Fruit fly (Drosophila melanogaster) whole organism, embryonic: Measurements from ENCODE around the gene CG6511.

ENCODE experiments used
- ATbp ChIP-seq: fragments of 200-800 bp; sonication (Bioruptor generic); optimal IDR thresholded peaks from 2 replicates; lab custom pipeline; 2017; ENCODE audit warnings: missing biosample characterization, mild to moderate bottlenecking, missing genetic modification characterization, missing genetic modification reagents
- Awh ChIP-seq: fragments of 200-800 bp; sonication (Bioruptor generic); IDR thresholded peaks from 2 replicates; pipeline ENCODE4, ENCODE4 v1.3.6; 2022; ENCODE audit warnings: missing biosample characterization, missing genetic modification characterization
- CG11695 ChIP-seq: fragments of 200-800 bp; sonication (Bioruptor generic); IDR thresholded peaks from 3 replicates; pipeline ENCODE4 v1.3.6; 2022; ENCODE audit warnings: missing biosample characterization, missing genetic modification characterization
- CG12769 ChIP-seq: fragments of 200-800 bp; sonication (Bioruptor generic); optimal IDR thresholded peaks from 2 replicates; lab custom pipeline; 2019; ENCODE audit warnings: missing biosample characterization, mild to moderate bottlenecking, missing genetic modification characterization, moderate library complexity
- CG13296 ChIP-seq: fragments of 200-800 bp; sonication (Bioruptor generic); optimal IDR thresholded peaks from 3 replicates; lab custom pipeline; 2018; ENCODE audit warnings: missing biosample characterization, mild to moderate bottlenecking, missing genetic modification characterization
- CG14050 ChIP-seq: fragments of 200-800 bp; sonication (Bioruptor generic); IDR thresholded peaks from 3 replicates; pipeline ENCODE4 v1.3.6; 2022; ENCODE audit warnings: missing biosample characterization, missing genetic modification characterization
- CG14667 ChIP-seq: fragments of 200-800 bp; sonication (Bioruptor generic); IDR thresholded peaks from 2 replicates; pipeline ENCODE4 v1.3.6; 2022; ENCODE audit warnings: missing biosample characterization, missing genetic modification characterization
- CG18262 ChIP-seq: fragments of 200-800 bp; optimal IDR thresholded peaks from 3 replicates; lab custom pipeline; 2019; ENCODE audit warnings: missing biosample characterization, mild to moderate bottlenecking, missing genetic modification characterization, moderate library complexity
- CG2712 ChIP-seq: fragments of 200-800 bp; optimal IDR thresholded peaks from 3 replicates; lab custom pipeline; 2019; ENCODE audit warnings: missing biosample characterization, mild to moderate bottlenecking, missing genetic modification characterization, moderate library complexity
- CG30403 ChIP-seq: fragments of 200-800 bp; sonication (Bioruptor generic); optimal IDR thresholded peaks from 3 replicates; lab custom pipeline; 2016; ENCODE audit warnings: missing biosample characterization, missing genetic modification characterization
- CG31441 ChIP-seq: fragments of 200-800 bp; sonication (Bioruptor generic); IDR thresholded peaks from 2 replicates; pipeline ENCODE4 v1.3.6; 2022; ENCODE audit warnings: missing biosample characterization, missing genetic modification characterization
- CG34422 ChIP-seq: fragments of 200-800 bp; sonication (Bioruptor generic); IDR thresholded peaks from 3 replicates; pipeline ENCODE4 v1.3.6; 2022; ENCODE audit warnings: missing biosample characterization, missing genetic modification characterization
- CG3838 ChIP-seq: fragments of 200-800 bp; sonication (Bioruptor generic); optimal IDR thresholded peaks from 3 replicates; lab custom pipeline; 2016; ENCODE audit warnings: missing biosample characterization, missing genetic modification characterization
- CG4404 ChIP-seq: fragments of 200-800 bp; sonication (Bioruptor generic); IDR thresholded peaks from 2 replicates; pipeline ENCODE4 v1.3.6; 2022; ENCODE audit warnings: missing biosample characterization, missing genetic modification characterization
- CG7928 ChIP-seq: fragments of 200-800 bp; sonication (Bioruptor generic); optimal IDR thresholded peaks from 2 replicates; lab custom pipeline; 2017; ENCODE audit warnings: missing biosample characterization, mild to moderate bottlenecking, missing genetic modification characterization
- CG8290 ChIP-seq, 3 experiments: fragments of 200-800 bp; sonication (Bioruptor generic); optimal IDR thresholded peaks; 2 replicates each; lab custom pipeline; 2016 to 2019; ENCODE audit warnings: missing biosample characterization in 3 of 3, missing genetic modification characterization in 3 of 3, mild to moderate bottlenecking in 2 of 3, moderate library complexity in 1 of 3
- CG9437 ChIP-seq: fragments of 200-800 bp; sonication (Bioruptor generic); optimal IDR thresholded peaks from 2 replicates; lab custom pipeline; 2018; ENCODE audit warnings: missing biosample characterization, mild to moderate bottlenecking, missing genetic modification characterization
- CG9797 ChIP-seq: fragments of 200-800 bp; sonication (Bioruptor generic); optimal IDR thresholded peaks from 3 replicates; lab custom pipeline; 2018; ENCODE audit warnings: missing biosample characterization, mild to moderate bottlenecking, missing genetic modification characterization
- Dbx ChIP-seq: fragments of 200-800 bp; sonication (Bioruptor generic); IDR thresholded peaks from 3 replicates; pipeline ENCODE4 v1.3.6; 2022; ENCODE audit warnings: missing biosample characterization, missing genetic modification characterization
- Deaf1 ChIP-seq: fragments of 200-800 bp; optimal IDR thresholded peaks from 3 replicates; lab custom pipeline; 2019; ENCODE audit warnings: missing biosample characterization, mild to moderate bottlenecking, missing genetic modification characterization, moderate library complexity
- Dip3 ChIP-seq: fragments of 200-800 bp; sonication (Bioruptor generic); optimal IDR thresholded peaks from 3 replicates; lab custom pipeline; 2016; ENCODE audit warnings: missing biosample characterization, missing genetic modification characterization
- HLH54F ChIP-seq: fragments of 200-800 bp; sonication (Bioruptor generic); optimal IDR thresholded peaks from 3 replicates; lab custom pipeline; 2016; ENCODE audit warnings: missing biosample characterization, missing genetic modification characterization
- Hmr ChIP-seq: fragments of 200-800 bp; sonication (Bioruptor generic); optimal IDR thresholded peaks from 3 replicates; lab custom pipeline; 2017; ENCODE audit warnings: mild to moderate bottlenecking, missing biosample characterization, missing genetic modification reagents, missing genetic modification characterization
- Hr51 ChIP-seq, 2 experiments: fragments of 200-800 bp; sonication (Bioruptor generic); optimal IDR thresholded peaks; 2 replicates in 1 of 2; 3 replicates in 1 of 2; lab custom pipeline; 2016 to 2018; ENCODE audit warnings: missing biosample characterization in 2 of 2, missing genetic modification characterization in 2 of 2, mild to moderate bottlenecking in 1 of 2, moderate library complexity in 1 of 2
- Lhr ChIP-seq: fragments of 200-800 bp; sonication (Bioruptor generic); optimal IDR thresholded peaks from 3 replicates; lab custom pipeline; 2017; ENCODE audit warnings: mild to moderate bottlenecking, missing biosample characterization, missing genetic modification reagents, missing genetic modification characterization
- Med ChIP-seq: fragments of 200-800 bp; sonication (Bioruptor generic); peaks from one replicate; lab custom pipeline; 2016; ENCODE audit warnings: missing biosample characterization, missing genetic modification characterization, mild to moderate bottlenecking, inconsistent platforms, moderate library complexity
- NFAT ChIP-seq: fragments of 200-800 bp; sonication (Bioruptor generic); IDR thresholded peaks from 2 replicates; pipeline ENCODE4 v1.3.6; 2022; ENCODE audit warnings: missing biosample characterization, missing genetic modification characterization
- NK7.1 ChIP-seq: fragments of 200-800 bp; sonication (Bioruptor generic); optimal IDR thresholded peaks from 3 replicates; lab custom pipeline; 2016; ENCODE audit warnings: missing biosample characterization, missing genetic modification characterization
- Pdp1 ChIP-seq, 2 experiments: fragments of 200-800 bp; sonication (Bioruptor generic); optimal IDR thresholded peaks; 3 replicates each; lab custom pipeline; 2016; ENCODE audit warnings: missing biosample characterization in 2 of 2, missing genetic modification characterization in 2 of 2, mild to moderate bottlenecking in 1 of 2, moderate library complexity in 1 of 2
- Sox102F ChIP-seq: fragments of 200-800 bp; sonication (Bioruptor generic); optimal IDR thresholded peaks from 2 replicates; lab custom pipeline; 2018; ENCODE audit warnings: missing biosample characterization, mild to moderate bottlenecking, missing genetic modification characterization, moderate library complexity
- Ssrp ChIP-seq: fragments of 200-800 bp; sonication (Bioruptor generic); optimal IDR thresholded peaks from 2 replicates; lab custom pipeline; 2018; ENCODE audit warnings: missing biosample characterization, mild to moderate bottlenecking, missing genetic modification characterization, moderate library complexity
- Taf1 ChIP-seq: fragments of 200-800 bp; sonication (Bioruptor generic); IDR thresholded peaks from 2 replicates; pipeline ENCODE4 v1.3.6; 2022; ENCODE audit warnings: missing biosample characterization, missing genetic modification characterization
- ase ChIP-seq: fragments of 200-800 bp; sonication (Bioruptor generic); IDR thresholded peaks from 3 replicates; pipeline ENCODE4 v1.3.6; 2022; ENCODE audit warnings: missing biosample characterization, missing genetic modification characterization
- btn ChIP-seq: fragments of 200-800 bp; sonication (Bioruptor generic); optimal IDR thresholded peaks from 2 replicates; lab custom pipeline; 2016; ENCODE audit warnings: missing biosample characterization, missing genetic modification characterization
- cato ChIP-seq: fragments of 200-800 bp; sonication (Bioruptor generic); optimal IDR thresholded peaks from 2 replicates; lab custom pipeline; 2016; ENCODE audit warnings: missing biosample characterization, missing genetic modification characterization, borderline replicate concordance
- ci ChIP-seq: fragments of 200-800 bp; sonication (Bioruptor generic); IDR thresholded peaks from 3 replicates; pipeline ENCODE4 v1.3.6; 2022; ENCODE audit warnings: missing biosample characterization, missing genetic modification characterization
- dm ChIP-seq: fragments of 200-800 bp; sonication (Bioruptor generic); optimal IDR thresholded peaks from 3 replicates; lab custom pipeline; 2016; ENCODE audit warnings: missing biosample characterization, missing genetic modification characterization
- exex ChIP-seq: fragments of 200-800 bp; sonication (Bioruptor generic); optimal IDR thresholded peaks from 4 replicates; lab custom pipeline; 2018; ENCODE audit warnings: missing biosample characterization, mild to moderate bottlenecking, missing genetic modification characterization, moderate library complexity
- fd102C ChIP-seq: fragments of 200-800 bp; sonication (Bioruptor generic); optimal IDR thresholded peaks from 2 replicates; lab custom pipeline; 2018; ENCODE audit warnings: missing biosample characterization, mild to moderate bottlenecking, missing genetic modification characterization, moderate library complexity
- fd96Cb ChIP-seq: fragments of 200-800 bp; sonication (Bioruptor generic); optimal IDR thresholded peaks from 2 replicates; lab custom pipeline; 2018; ENCODE audit warnings: missing biosample characterization, mild to moderate bottlenecking, missing genetic modification characterization, moderate library complexity
- grn ChIP-seq: fragments of 200-800 bp; sonication (Bioruptor generic); optimal IDR thresholded peaks from 3 replicates; lab custom pipeline; 2017; ENCODE audit warnings: missing biosample characterization, missing genetic modification characterization
- gsb ChIP-seq: fragments of 200-800 bp; sonication (Bioruptor generic); IDR thresholded peaks from 2 replicates; pipeline ENCODE4 v1.3.6; 2022; ENCODE audit warnings: missing biosample characterization, missing genetic modification characterization
- hkb ChIP-seq, 2 experiments: fragments of 200-800 bp in 1 of 2; fragments of >200 bp in 1 of 2; sonication (Bioruptor generic) in 1 of 2; IDR thresholded peaks in 1 of 2; optimal IDR thresholded peaks in 1 of 2; 2 replicates each; pipeline versions ENCODE4 v1.3.6 to Lab custom; 2017 to 2022; ENCODE audit warnings: missing biosample characterization in 1 of 2, missing genetic modification characterization in 1 of 2
- lbe ChIP-seq: fragments of 200-800 bp; sonication (Bioruptor generic); optimal IDR thresholded peaks from 2 replicates; lab custom pipeline; 2016; ENCODE audit warnings: missing biosample characterization, mild to moderate bottlenecking, missing genetic modification characterization
- sob ChIP-seq: fragments of 200-800 bp; sonication (Bioruptor generic); IDR thresholded peaks from 2 replicates; pipeline ENCODE4 v1.3.6; 2022; ENCODE audit warnings: missing biosample characterization, missing genetic modification characterization
- zen ChIP-seq: fragments of 200-800 bp; sonication (Bioruptor generic); optimal IDR thresholded peaks from 3 replicates; lab custom pipeline; 2018; ENCODE audit warnings: missing biosample characterization, mild to moderate bottlenecking, missing genetic modification characterization, moderate library complexity

Gene CG6511

DNA sequence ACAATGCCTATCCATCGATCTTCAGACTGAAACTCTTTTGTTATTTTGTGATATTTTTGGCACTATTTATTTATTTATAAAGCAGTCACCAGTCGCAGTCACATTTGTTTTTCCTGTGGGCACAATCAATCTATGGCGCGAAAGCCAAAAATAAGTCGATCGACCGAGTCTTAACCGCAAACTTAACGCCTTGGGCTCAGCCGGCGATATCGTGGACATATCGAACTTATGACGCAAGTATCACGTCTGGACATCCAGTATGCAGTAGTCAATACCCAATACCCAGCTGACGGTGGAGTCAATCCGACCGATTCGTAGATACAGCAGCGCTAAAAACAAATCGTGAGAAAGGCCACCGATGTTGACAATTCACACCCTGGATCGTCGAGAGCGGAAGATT, 30.5 kb upstream of the CG6511 start:
- TF ChIP-seq exex = no peak
- peak in 1 of 2 experiments; percentile 55 for TF ChIP-seq Pdp1 (GFP tag; optimal IDR thresholded peaks at IDR 0.05; lab: Kevin White, UChicago)
- 0 out of 3 replicates have a peak, but pooled peaks have one; percentile 22 for TF ChIP-seq Dbx (GFP tag; lab: Robert Waterston, UW)
- TF ChIP-seq CG12769 (tag; lab: Kevin White, UChicago) = peak; percentile 9
- TF ChIP-seq Deaf1 (tag; lab: Kevin White, UChicago) = no peak
- no peak for TF ChIP-seq Ssrp (tag; lab: Kevin White, UChicago)
- TF ChIP-seq Lhr = no peak
- 0 out of 2 replicates have a peak, but pooled peaks have one; percentile 16 for TF ChIP-seq NFAT
- 0 out of 2 replicates have a peak, but pooled peaks have one; percentile 15 for TF ChIP-seq sob (GFP tag; lab: Robert Waterston, UW)
- TF ChIP-seq zen (tag; lab: Kevin White, UChicago) = no peak
- peak; percentile 32 for TF ChIP-seq CG13296 (GFP tag; lab: Kevin White, UChicago)
- TF ChIP-seq fd96Cb (tag; lab: Kevin White, UChicago) = no peak
- no peak for TF ChIP-seq Hmr
- no peak for TF ChIP-seq hkb (optimal IDR thresholded peaks at IDR 0.05; lab: Kevin White, UChicago)
- no peak for TF ChIP-seq hkb (GFP tag; IDR thresholded peaks at IDR 0.05; lab: Robert Waterston, UW)
- TF ChIP-seq CG8290 (GFP tag; optimal IDR thresholded peaks at IDR 0.05; lab: Kevin White, UChicago) = no peak
- TF ChIP-seq CG8290 (tag; optimal IDR thresholded peaks at IDR 0.05; lab: Kevin White, UChicago) = peak in 1 of 2 experiments; percentile 23
- no peak for TF ChIP-seq ATbp (GFP tag; lab: Kevin White, UChicago)
- peak; percentile 79 for TF ChIP-seq Med (GFP tag; lab: Kevin White, UChicago)
- TF ChIP-seq gsb = peak; percentile 4; the same call in 1 of the 2 replicates
- TF ChIP-seq, all 482 proteins: peak for 9

DNA sequence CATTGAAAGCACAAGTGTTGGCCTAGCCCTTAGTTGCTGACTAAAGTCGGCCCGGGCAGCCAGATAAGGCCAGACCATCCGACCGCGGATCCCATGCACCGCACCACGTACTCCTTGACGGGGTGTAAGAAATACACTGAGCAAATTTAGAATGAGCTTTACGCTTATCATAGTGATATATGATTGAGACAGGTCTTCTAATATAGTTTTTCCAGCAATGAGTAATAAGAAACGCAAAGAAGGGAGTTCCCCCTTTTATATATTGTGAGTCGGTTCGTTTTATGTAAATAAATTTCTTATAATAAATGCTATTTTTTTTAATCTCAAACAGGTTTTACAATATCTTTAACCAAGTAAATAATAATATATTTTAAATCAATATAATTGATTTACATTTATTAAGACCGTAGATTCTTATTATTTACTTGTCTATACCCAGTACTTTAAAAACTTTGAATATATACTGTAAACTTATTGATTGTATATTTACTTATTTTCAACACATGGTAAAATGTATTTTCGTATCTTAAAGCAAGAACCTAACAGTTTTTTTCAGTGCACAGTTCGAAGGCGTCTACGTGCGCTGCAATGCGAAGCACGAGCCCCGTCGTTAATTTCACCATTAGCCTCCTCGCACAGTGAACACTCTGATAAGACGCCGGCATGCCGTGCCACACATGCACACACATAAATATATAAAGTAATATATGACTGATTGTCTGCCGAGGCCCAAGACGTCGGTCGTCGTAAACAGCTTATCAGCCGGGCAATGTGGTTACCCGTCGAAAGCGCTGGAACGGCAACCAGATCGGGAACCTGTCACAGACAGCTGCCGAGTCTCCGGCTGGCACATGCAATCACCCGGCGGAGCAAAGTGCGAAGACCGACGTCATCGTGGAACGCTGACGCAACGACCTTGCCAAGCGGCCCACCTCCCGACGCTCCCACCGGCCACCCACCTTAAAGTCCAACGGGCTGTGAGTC, 28.9 kb upstream of the CG6511 start:
- TF ChIP-seq dm (GFP tag; lab: Kevin White, UChicago) (no peak), btn (GFP tag; lab: Kevin White, UChicago) (no peak), CG14667 (GFP tag; lab: Robert Waterston, UW) (no peak), ase (GFP tag; lab: Robert Waterston, UW) (no peak), Med (GFP tag; lab: Kevin White, UChicago) (peak; percentile 91), fd96Cb (tag; lab: Kevin White, UChicago) (peak; percentile 42), CG9437 (peak; percentile 76), CG11695 (GFP tag; lab: Robert Waterston, UW) (no peak), fd102C (GFP tag; lab: Kevin White, UChicago) (no peak), CG14050 (no peak), CG18262 (tag; lab: Kevin White, UChicago) (peak; percentile 84), CG3838 (no peak), NK7.1 (GFP tag; lab: Kevin White, UChicago) (no peak), CG31441 (GFP tag; lab: Robert Waterston, UW) (peak; percentile 65; the same call in 1 of the 2 replicates), Dip3 (GFP tag; lab: Kevin White, UChicago) (no peak), cato (no peak), Sox102F (peak; percentile 58), CG34422 (GFP tag; lab: Robert Waterston, UW) (no peak), HLH54F (GFP tag; lab: Kevin White, UChicago) (no peak), CG7928 (GFP tag; lab: Kevin White, UChicago) (no peak), ci (GFP tag; lab: Robert Waterston, UW) (peak; percentile 60; the same call in 2 of the 3 replicates), CG2712 (tag; lab: Kevin White, UChicago) (peak; percentile 60), grn (GFP tag; lab: Kevin White, UChicago) (no peak), CG9797 (GFP tag; lab: Kevin White, UChicago) (no peak), Taf1 (GFP tag; lab: Robert Waterston, UW) (no peak), lbe (no peak), Hr51 (GFP tag; optimal IDR thresholded peaks at IDR 0.05; lab: Kevin White, UChicago) (peak in 1 of 2 experiments; percentile 76), Awh (GFP tag; lab: Robert Waterston, UW) (no peak), CG30403 (peak; percentile 68), CG4404 (GFP tag; lab: Robert Waterston, UW) (no peak)
